Fruit fly (Drosophila melanogaster): ENCODE data around the gene CG14015.

- TF ChIP-seq CG8159 (tag; optimal IDR thresholded peaks at IDR 0.05) (no peak), D1 (tag; optimal IDR thresholded peaks at IDR 0.05) (no peak), CG32121 (GFP tag; IDR thresholded peaks at IDR 0.05) (peak; percentile 82), CG8301 (tag; optimal IDR thresholded peaks at IDR 0.05) (no peak), EcR (GFP tag; optimal IDR thresholded peaks at IDR 0.05) (peak; percentile 58)
These were observed 4.0 kb upstream of the CG14015 start for dm6 chr2L:5542944-5543515.
